Fruit fly (Drosophila melanogaster): Measurements from ENCODE around the gene cher.

Gene cher

DNA sequence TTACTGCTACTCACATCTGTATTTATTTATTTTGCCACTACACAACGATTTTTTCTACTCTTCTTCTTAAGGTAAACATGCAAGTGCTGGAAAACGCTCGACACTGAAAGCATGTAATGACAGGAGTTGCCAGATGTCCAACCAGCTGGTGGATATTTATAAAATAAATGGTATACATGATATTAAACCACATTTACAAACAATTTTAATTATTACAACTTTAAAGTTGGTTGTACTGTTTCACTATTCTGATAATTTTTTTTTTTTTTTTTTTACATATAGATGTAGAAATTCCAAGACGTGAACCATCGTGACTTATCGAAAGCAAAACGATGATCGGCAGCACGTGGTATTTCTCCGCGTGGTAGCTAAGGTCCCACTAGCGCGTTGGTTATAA is 45.3 kb downstream of the cher start, which contains the start of the genes Keap1 and kuk:
Keap1 (minus strand) TSS at position 87 of the 397 bp plus-strand sequence.
kuk (plus strand) TSS at position 386 of the 397 bp plus-strand sequence.
- TF ChIP-seq CG7045 (GFP tag; optimal IDR thresholded peaks at IDR 0.05) = no peak
- no peak for TF ChIP-seq cnc (optimal IDR thresholded peaks at IDR 0.05)
- peak; percentile 3 for TF ChIP-seq Clk (GFP tag; optimal IDR thresholded peaks at IDR 0.05)
- TF ChIP-seq cic (GFP tag; optimal IDR thresholded peaks at IDR 0.05) = peak; percentile 72
- TF ChIP-seq CG14711 (tag; optimal IDR thresholded peaks at IDR 0.05) = peak; percentile 57
- TF ChIP-seq Hr96 (GFP tag; optimal IDR thresholded peaks at IDR 0.05) = peak; percentile 74
- TF ChIP-seq CG5204 (GFP tag; optimal IDR thresholded peaks at IDR 0.05) = no peak
- TF ChIP-seq pad (GFP tag; optimal IDR thresholded peaks at IDR 0.05) = no peak
- TF ChIP-seq CG1620 (GFP tag; optimal IDR thresholded peaks at IDR 0.05) = peak; percentile 88
- peak; percentile 67 for TF ChIP-seq CG11617 (GFP tag; optimal IDR thresholded peaks at IDR 0.05)
- TF ChIP-seq CG33017 (tag; optimal IDR thresholded peaks at IDR 0.05) = peak; percentile 21
- peak; percentile 97 for TF ChIP-seq Mnt (GFP tag; optimal IDR thresholded peaks at IDR 0.05)
- no peak for TF ChIP-seq tj (GFP tag; optimal IDR thresholded peaks at IDR 0.05)
- TF ChIP-seq ovo (GFP tag; optimal IDR thresholded peaks at IDR 0.05) = peak; percentile 69
- TF ChIP-seq Crg-1 (GFP tag; optimal IDR thresholded peaks at IDR 0.05) = peak; percentile 90
- TF ChIP-seq CG12768 (GFP tag; optimal IDR thresholded peaks at IDR 0.05) = no peak
- no peak for TF ChIP-seq kay (GFP tag; ENCODE audit: borderline replicate concordance)
- TF ChIP-seq CG7101 (tag; optimal IDR thresholded peaks at IDR 0.05) = peak; percentile 77
- peak; percentile 79 for TF ChIP-seq toe (GFP tag; optimal IDR thresholded peaks at IDR 0.05)
- TF ChIP-seq bab1 (GFP tag; optimal IDR thresholded peaks at IDR 0.05) = peak; percentile 23

DNA sequence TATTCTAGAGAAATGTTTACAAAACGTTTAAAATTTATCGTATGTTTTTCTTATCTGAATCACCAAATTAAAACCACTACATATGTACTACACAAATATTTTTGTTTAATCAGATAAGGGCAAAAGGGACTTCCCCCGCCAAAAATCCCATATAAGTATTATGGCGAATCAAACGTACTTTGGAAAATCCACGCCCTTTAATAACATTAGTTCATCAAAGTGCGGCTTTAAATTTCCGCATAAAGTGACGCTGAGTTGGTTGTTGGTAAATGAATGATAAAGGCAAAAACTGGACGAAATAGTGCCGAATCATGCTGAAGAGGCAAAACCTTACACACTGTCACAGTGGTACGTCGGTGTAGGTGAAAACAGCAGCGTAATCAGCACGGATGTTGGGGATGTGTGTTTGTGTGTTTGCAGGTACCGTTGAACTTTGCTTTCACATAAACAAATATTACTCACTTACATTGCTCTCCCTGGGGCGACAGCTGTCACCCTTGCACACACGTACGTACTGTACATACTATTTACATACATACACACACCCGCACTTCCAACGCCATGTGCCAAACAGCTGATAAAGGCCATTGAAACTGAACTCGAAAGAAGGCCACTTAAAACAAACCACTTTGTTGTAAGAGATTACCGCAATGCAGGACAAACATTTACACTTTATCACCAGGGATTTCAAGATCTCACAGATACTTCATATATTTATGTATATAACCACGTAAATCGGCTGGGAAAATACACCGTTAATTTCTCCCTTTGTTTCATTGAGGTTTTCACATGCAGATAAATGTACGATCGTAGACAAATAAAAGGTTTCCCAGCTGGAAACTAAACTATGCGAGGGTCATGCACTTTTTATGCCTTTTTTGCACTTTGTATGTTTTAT is 46.0 kb downstream of the cher start:
- TF ChIP-seq toe (GFP tag; optimal IDR thresholded peaks at IDR 0.05) (no peak), CG5204 (GFP tag; optimal IDR thresholded peaks at IDR 0.05) (no peak), CG12768 (GFP tag; optimal IDR thresholded peaks at IDR 0.05) (peak; percentile 74), CG7101 (tag; optimal IDR thresholded peaks at IDR 0.05) (no peak), Clk (GFP tag; optimal IDR thresholded peaks at IDR 0.05) (no peak), ovo (GFP tag; optimal IDR thresholded peaks at IDR 0.05) (no peak), pad (GFP tag; optimal IDR thresholded peaks at IDR 0.05) (peak; percentile 74), bab1 (GFP tag; optimal IDR thresholded peaks at IDR 0.05) (no peak), CG7045 (GFP tag; optimal IDR thresholded peaks at IDR 0.05) (peak; percentile 9), Mnt (GFP tag; optimal IDR thresholded peaks at IDR 0.05) (peak; percentile 90), CG11617 (GFP tag; optimal IDR thresholded peaks at IDR 0.05) (no peak), CG14711 (tag; optimal IDR thresholded peaks at IDR 0.05) (no peak), Crg-1 (GFP tag; optimal IDR thresholded peaks at IDR 0.05) (no peak), cic (GFP tag; optimal IDR thresholded peaks at IDR 0.05) (peak; percentile 63), tj (GFP tag; optimal IDR thresholded peaks at IDR 0.05) (peak; percentile 97), CG1620 (GFP tag; optimal IDR thresholded peaks at IDR 0.05) (no peak), kay (GFP tag; ENCODE audit: borderline replicate concordance) (peak; percentile 98), cnc (optimal IDR thresholded peaks at IDR 0.05) (peak; percentile 98 to 100), Hr96 (GFP tag; optimal IDR thresholded peaks at IDR 0.05) (peak; percentile 29), CG33017 (tag; optimal IDR thresholded peaks at IDR 0.05) (no peak)

- TF ChIP-seq cic (GFP tag; optimal IDR thresholded peaks at IDR 0.05) = peak; percentile 95
- TF ChIP-seq CG12768 (GFP tag; optimal IDR thresholded peaks at IDR 0.05) = peak; percentile 7
- TF ChIP-seq CG7101 (tag; optimal IDR thresholded peaks at IDR 0.05) = no peak
- TF ChIP-seq CG33017 (tag; optimal IDR thresholded peaks at IDR 0.05) = no peak
- TF ChIP-seq CG11617 (GFP tag; optimal IDR thresholded peaks at IDR 0.05) = no peak
- TF ChIP-seq toe (GFP tag; optimal IDR thresholded peaks at IDR 0.05) = no peak
- TF ChIP-seq CG7045 (GFP tag; optimal IDR thresholded peaks at IDR 0.05) = no peak
- no peak for TF ChIP-seq CG5204 (GFP tag; optimal IDR thresholded peaks at IDR 0.05)
- no peak for TF ChIP-seq CG1620 (GFP tag; optimal IDR thresholded peaks at IDR 0.05)
- TF ChIP-seq Crg-1 (GFP tag; optimal IDR thresholded peaks at IDR 0.05) = peak; percentile 28
- TF ChIP-seq cnc (optimal IDR thresholded peaks at IDR 0.05) = peak; percentile 75 to 96
- no peak for TF ChIP-seq kay (GFP tag; ENCODE audit: borderline replicate concordance)
- TF ChIP-seq Hr96 (GFP tag; optimal IDR thresholded peaks at IDR 0.05) = no peak
- no peak for TF ChIP-seq bab1 (GFP tag; optimal IDR thresholded peaks at IDR 0.05)
- TF ChIP-seq tj (GFP tag; optimal IDR thresholded peaks at IDR 0.05) = no peak
- TF ChIP-seq ovo (GFP tag; optimal IDR thresholded peaks at IDR 0.05) = no peak
- TF ChIP-seq pad (GFP tag; optimal IDR thresholded peaks at IDR 0.05) = no peak
- TF ChIP-seq CG14711 (tag; optimal IDR thresholded peaks at IDR 0.05) = no peak
- TF ChIP-seq Mnt (GFP tag; optimal IDR thresholded peaks at IDR 0.05) = peak; percentile 89
- no peak for TF ChIP-seq Clk (GFP tag; optimal IDR thresholded peaks at IDR 0.05)
These were observed 47.2 kb downstream of the cher start for dm6 chr3R:17077968-17078417.

DNA sequence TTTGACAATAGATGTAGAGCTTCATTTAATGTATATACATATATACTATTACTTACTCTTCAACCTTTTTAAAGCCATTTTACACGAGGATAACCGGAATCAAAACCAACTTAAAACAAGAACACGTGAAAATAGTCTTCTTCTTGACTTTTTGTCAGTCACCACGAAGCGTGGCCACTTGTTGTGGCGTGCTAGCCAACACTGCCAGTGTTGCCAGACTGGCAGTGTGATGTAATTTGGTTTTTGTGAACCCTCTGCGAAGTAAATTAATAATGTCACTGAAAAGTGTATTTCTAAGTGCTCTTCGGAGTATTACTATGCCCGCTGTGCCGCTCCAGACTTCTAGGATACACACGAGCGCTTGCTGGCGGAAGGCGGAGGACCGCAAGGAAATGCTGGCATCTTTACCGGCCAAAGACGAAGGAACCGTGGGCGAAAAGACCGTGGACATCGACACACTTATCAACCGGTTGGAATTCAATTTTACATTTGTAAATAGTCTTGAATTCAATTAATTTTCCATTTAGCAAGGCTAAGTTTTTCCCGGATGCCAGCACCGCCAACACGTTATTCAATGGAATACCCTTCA is 52.6 kb downstream of the cher start, which contains the start of the genes Ns1 and mRpS11:
Ns1 (minus strand) TSS at position 150 of the 589 bp plus-strand sequence.
mRpS11 (plus strand) TSS at position 207 of the 589 bp plus-strand sequence.
- TF ChIP-seq CG7045 (GFP tag; optimal IDR thresholded peaks at IDR 0.05) (no peak), tj (GFP tag; optimal IDR thresholded peaks at IDR 0.05) (peak; percentile 3), bab1 (GFP tag; optimal IDR thresholded peaks at IDR 0.05) (peak; percentile 21), toe (GFP tag; optimal IDR thresholded peaks at IDR 0.05) (no peak), pad (GFP tag; optimal IDR thresholded peaks at IDR 0.05) (peak; percentile 50), ovo (GFP tag; optimal IDR thresholded peaks at IDR 0.05) (peak; percentile 31), CG33017 (tag; optimal IDR thresholded peaks at IDR 0.05) (no peak), cic (GFP tag; optimal IDR thresholded peaks at IDR 0.05) (peak; percentile 46), CG5204 (GFP tag; optimal IDR thresholded peaks at IDR 0.05) (no peak), kay (GFP tag; ENCODE audit: borderline replicate concordance) (no peak), Crg-1 (GFP tag; optimal IDR thresholded peaks at IDR 0.05) (peak; percentile 66), Mnt (GFP tag; optimal IDR thresholded peaks at IDR 0.05) (peak; percentile 99), CG7101 (tag; optimal IDR thresholded peaks at IDR 0.05) (peak; percentile 58), CG11617 (GFP tag; optimal IDR thresholded peaks at IDR 0.05) (peak; percentile 54), cnc (optimal IDR thresholded peaks at IDR 0.05) (no peak), CG12768 (GFP tag; optimal IDR thresholded peaks at IDR 0.05) (peak; percentile 35), CG14711 (tag; optimal IDR thresholded peaks at IDR 0.05) (peak; percentile 33), CG1620 (GFP tag; optimal IDR thresholded peaks at IDR 0.05) (peak; percentile 51), Clk (GFP tag; optimal IDR thresholded peaks at IDR 0.05) (no peak), Hr96 (GFP tag; optimal IDR thresholded peaks at IDR 0.05) (no peak)

All from whole organism, adult.